Fruit fly (Drosophila melanogaster): ENCODE measurements around the gene SMC3.

Gene SMC3

DNA sequence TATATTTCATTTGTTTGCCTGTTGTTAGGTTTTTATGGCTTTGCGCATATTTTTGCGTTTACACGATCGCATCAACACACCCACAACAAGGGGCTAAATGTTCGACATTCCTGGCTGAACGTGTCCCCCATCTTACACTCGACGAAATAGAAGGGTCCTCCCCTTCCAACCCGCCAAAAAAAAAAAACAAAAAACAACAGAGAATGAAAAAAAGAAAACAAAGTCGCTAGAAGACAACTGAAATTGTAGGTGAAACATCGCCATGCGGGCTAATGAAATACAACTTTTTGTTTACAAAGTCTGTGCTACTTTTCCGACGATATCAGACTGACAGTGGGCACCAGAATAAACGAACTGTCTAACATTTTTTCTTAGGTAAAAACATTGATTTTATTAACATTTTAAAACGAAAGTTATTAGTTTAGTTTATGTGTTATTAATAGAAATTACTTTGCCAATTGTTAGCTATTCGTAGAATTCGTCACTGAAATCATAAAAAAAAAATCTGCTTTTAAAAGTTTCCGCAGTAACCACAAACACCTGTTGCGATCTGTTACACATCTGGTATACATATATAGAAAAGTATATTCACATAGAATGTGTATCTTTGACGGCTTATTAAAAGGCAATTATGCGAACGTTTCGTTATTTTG lies 22.5 kb downstream of the SMC3 start:
- TF ChIP-seq noc (tag; optimal IDR thresholded peaks at IDR 0.05), result no peak

DNA sequence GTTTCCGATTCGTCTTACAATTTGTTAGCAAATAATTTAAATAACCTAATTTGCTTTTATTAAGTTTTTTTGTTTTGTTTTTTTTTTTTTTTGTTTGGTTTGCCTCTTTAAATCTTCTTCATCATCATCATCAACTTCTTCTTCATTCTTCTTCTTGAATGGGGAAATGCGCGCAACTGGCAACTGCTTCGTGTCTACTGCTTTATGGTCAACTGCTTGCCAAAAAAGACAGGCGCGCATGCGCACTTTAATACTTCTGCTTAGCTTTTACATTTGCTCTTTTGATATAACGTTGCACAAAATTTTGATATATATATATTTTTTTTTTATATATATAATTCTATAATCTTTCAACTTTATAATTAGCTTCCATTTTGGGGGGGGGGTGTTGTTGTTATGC lies 27.9 kb downstream of the SMC3 start:
- no peak for TF ChIP-seq noc (tag; optimal IDR thresholded peaks at IDR 0.05)

DNA sequence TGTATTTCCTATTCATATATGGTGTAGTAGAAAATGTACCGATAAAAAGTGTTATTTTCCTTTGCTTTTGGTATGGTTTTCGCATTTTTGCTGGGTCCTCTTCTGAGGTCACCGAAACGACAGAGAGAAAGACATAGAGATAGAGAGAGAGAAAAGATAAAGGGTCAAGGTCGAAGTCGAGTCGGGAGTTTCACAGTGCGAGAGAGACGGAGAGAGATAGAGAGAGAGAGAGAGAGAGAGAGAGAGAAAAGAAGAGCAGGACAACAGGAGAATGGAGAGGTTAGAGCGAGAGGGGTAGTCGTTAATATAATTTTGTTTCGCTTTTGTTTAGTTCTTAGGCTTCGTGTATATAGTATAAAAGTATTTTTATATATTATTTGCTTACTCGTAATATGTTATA lies 31.0 kb downstream of the SMC3 start:
- no peak for TF ChIP-seq noc (tag; optimal IDR thresholded peaks at IDR 0.05)

DNA sequence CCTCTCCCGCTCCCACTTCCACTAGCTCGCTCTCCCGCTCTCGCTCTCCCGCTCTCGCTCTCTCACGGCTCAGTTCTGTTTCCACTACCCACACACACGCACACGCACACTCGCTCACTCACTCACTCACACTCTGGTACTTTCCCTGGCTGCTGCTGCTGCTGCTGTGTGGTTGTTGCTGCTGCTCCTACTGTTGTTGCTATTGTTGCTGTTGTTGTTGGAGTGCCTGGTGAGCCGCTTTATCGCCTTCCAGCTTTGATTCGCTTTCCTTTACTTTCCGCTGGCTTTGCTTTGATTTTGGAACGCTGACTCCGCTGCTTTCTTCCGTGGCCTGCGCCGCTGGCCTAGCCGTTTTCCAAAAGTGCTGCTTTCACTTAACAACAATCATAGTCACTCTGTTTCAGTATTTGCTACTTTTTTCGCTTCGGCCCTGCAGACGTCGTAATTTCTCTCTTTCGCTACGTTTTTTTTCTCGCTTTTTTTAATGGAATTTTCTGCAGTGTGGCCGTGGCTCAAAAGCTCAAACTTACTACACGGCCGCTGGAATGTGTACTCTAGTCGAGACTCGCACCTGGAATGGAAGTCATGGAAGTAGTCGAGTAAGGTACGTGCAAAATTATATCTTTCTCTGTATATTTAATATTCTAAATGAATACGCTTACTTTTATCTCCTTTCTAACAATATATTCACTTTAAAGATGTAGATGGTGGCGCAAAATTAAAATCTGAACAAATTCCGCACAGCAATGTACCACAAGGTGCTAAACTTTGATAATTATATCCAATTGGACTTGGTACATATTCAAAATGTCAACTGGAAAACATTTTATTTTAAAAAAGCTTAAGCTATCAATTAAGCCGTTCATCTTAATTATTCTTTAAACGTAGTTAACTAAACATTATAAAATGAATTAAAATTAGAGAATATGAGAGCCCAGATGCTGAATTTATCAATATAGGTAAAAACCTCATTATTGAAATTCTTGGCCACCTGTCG lies 33.4 kb downstream of the SMC3 start, which contains the start of gene Pp2B-14D:
Gene Pp2B-14D, minus strand, starts transcription at position 503 of the 997 bp plus-strand sequence.
- peak; percentile 44 for TF ChIP-seq noc (tag; optimal IDR thresholded peaks at IDR 0.05)

DNA sequence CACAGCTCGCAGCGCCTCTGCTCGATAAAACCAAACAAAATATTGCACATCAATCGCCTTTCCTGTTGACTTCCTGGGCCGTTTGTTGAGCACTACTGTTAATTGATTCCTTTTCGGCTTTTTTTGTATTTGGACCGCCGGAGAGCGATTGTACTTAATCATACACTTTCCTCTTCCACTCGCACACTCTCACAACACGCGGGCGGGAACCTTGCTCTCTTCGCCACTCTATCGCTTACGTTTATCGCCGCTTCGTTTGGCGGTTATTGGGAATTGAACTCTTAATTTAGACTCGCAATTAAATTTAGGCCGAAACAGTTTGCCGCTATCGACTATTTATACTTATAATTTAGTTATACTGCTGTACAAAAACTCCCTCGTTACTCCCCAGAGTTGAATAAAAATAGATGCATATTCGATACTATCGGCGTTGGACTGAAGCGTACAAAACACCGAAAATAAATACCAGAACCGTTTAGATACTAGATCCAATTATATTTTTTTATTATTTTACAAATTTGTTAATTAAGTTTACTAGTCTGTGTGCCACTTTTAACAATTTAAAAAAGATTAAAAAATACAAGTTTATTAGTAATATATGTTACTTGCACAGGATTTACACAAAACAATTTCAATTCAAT lies 39.6 kb downstream of the SMC3 start, which contains the start of gene Arp2:
Gene Arp2, minus strand, starts transcription at position 427 of the 641 bp plus-strand sequence.
- no peak for TF ChIP-seq noc (tag; optimal IDR thresholded peaks at IDR 0.05)

DNA sequence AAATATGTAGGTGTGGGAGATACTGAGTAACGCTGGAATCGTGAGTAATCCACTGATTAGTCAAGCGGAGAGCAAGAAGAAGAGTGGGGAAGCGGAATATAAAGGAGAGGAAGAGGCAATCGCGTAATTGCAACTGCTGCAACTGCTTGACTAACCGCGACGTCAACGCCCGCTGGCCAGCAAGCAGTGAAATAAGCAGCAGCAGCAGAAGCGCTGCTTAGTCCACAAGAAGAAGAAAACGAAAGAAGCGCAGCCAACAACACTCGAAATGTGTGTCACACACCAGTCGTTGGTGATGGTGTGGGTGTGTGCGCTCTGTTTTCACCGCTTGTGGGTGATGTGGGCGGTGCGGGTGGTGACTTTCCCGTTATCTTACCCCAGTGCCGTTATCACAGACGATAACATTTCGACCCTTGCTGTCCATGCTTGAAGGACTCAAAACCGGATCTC lies 40.2 kb downstream of the SMC3 start:
- no peak for TF ChIP-seq noc (tag; optimal IDR thresholded peaks at IDR 0.05)

DNA sequence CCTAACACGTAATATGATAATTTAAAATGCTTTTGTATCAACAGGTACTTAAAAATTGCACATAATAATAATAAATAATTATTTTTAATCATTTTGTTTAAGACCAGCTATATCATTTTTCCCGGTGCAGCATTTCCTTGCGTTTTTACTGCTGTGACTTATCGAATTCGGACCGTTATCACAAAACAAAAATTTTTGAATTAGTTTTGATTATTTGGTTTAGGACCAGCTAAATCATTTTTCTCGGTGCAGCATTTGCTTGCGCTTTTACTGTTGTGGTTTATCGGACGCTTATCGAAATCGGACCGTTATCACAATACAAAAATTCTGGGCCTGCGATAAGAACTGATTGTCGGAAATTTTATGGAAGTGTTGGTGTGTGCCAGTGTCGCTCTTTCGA lies 40.7 kb downstream of the SMC3 start:
- peak; percentile 62 for TF ChIP-seq noc (tag; optimal IDR thresholded peaks at IDR 0.05)

DNA sequence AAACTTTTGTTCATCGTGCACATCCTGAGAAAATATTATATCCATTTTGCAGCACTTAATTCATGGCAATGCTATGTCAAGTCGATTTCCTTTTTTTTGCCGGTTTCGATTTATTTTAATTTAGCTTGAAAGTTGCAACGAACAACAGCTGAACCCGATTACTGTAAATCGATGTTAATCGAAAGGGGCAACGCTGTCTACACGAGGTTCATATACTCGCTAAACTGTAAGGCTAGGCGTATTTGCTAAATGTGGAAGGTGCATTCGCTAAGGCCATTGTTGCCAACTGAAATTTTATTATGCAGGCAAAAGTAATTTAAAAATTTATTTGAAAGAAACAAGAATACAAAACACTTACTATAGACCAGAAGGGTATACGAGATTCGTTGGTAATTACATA lies 45.8 kb downstream of the SMC3 start, which contains the start of gene CG9902:
Gene CG9902, minus strand, starts transcription at position 131 of the 400 bp plus-strand sequence.
- no peak for TF ChIP-seq noc (tag; optimal IDR thresholded peaks at IDR 0.05)

DNA sequence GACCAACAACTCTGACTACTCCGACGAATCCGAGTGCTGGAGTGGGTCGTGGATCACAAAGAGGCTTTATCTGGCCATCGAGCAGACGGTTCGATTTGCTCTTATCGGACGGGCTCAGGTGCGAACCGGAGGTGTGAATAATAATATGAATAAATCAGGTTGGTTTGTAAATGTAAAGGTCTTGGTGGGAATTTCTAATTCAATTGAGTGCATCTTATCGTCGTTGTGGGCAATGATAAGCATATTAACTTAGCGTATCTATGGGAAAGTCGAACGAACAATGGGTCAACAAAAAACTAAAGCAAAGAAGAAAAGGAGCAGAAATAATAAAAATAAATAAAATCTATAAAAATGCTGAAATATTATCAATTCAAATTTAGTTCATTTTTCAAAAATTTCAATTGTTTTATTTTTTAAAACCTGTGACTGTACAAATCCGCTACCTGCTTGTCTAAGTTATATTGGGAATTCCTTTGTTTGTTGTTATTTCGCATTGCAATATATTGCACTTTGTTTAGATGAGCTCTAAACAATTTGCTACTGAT lies 52.4 kb downstream of the SMC3 start, which contains the start of gene CG9903:
Gene CG9903, minus strand, starts transcription at position 51 of the 545 bp plus-strand sequence.
- TF ChIP-seq noc (tag; optimal IDR thresholded peaks at IDR 0.05), result no peak
